Fruit fly (Drosophila melanogaster): ENCODE results near the gene CG7668.

Gene CG7668

dm6 chr3L:19979592-19979991 lies 22.9 kb upstream of the CG7668 start, which contains the start of gene CG14182 (continued):
- TF ChIP-seq Dref (GFP tag; IDR thresholded peaks at IDR 0.05) (peak; percentile 43; the same call in 1 of the 2 replicates), CG15011 (GFP tag; optimal IDR thresholded peaks at IDR 0.05) (no peak), YL-1 (GFP tag; optimal IDR thresholded peaks at IDR 0.05) (peak; percentile 6), CG42726 (GFP tag; IDR thresholded peaks at IDR 0.05; ENCODE audit: partially characterized antibody) (no peak), CG7839 (tag; optimal IDR thresholded peaks at IDR 0.05) (no peak), ind (GFP tag; optimal IDR thresholded peaks at IDR 0.05) (no peak), CG43689 (GFP tag; IDR thresholded peaks at IDR 0.05) (no peak), onecut (GFP tag; IDR thresholded peaks at IDR 0.05) (no peak), CG6689 (GFP tag; IDR thresholded peaks at IDR 0.05) (no peak), MESR4 (GFP tag; optimal IDR thresholded peaks at IDR 0.05) (peak; percentile 70), yki (optimal IDR thresholded peaks at IDR 0.05) (no peak), CG9876 (GFP tag; optimal IDR thresholded peaks at IDR 0.05) (no peak), scrt (GFP tag; optimal IDR thresholded peaks at IDR 0.05) (no peak), CG2712 (tag; optimal IDR thresholded peaks at IDR 0.05) (no peak), abd-A (tag; optimal IDR thresholded peaks at IDR 0.05) (no peak), Doc3 (GFP tag; IDR thresholded peaks at IDR 0.05; ENCODE audit: partially characterized antibody) (peak; percentile 31; the same call in 1 of the 3 replicates), CG16779 (GFP tag; IDR thresholded peaks at IDR 0.05) (no peak), CG12236 (GFP tag; optimal IDR thresholded peaks at IDR 0.05) (no peak), CG12659 (GFP tag; optimal IDR thresholded peaks at IDR 0.05) (no peak), bigmax (GFP tag; optimal IDR thresholded peaks at IDR 0.05) (no peak), her (GFP tag; optimal IDR thresholded peaks at IDR 0.05) (no peak), GATAe (GFP tag; conservative IDR thresholded peaks at IDR 0.05) (no peak), br (optimal IDR thresholded peaks at IDR 0.05) (no peak), gfzf (GFP tag; optimal IDR thresholded peaks at IDR 0.05) (peak; percentile 79), stwl (tag; optimal IDR thresholded peaks at IDR 0.05) (peak; percentile 52), ci (GFP tag; IDR thresholded peaks at IDR 0.05) (no peak), slbo (GFP tag; IDR thresholded peaks at IDR 0.05) (no peak), Doc2 (GFP tag; IDR thresholded peaks at IDR 0.05) (no peak), aop (GFP tag; IDR thresholded peaks at IDR 0.05) (no peak), BEAF-32 (GFP tag; optimal IDR thresholded peaks at IDR 0.05) (peak; percentile 35), CG13894 (tag; optimal IDR thresholded peaks at IDR 0.05) (no peak), Gsc (GFP tag; IDR thresholded peaks at IDR 0.05) (no peak), CG9215 (GFP tag; IDR thresholded peaks at IDR 0.05) (no peak), sr (GFP tag; IDR thresholded peaks at IDR 0.05) (no peak), bbx (GFP tag; IDR thresholded peaks at IDR 0.05; ENCODE audit: partially characterized antibody) (0 out of 2 replicates have a peak, but pooled peaks have one; percentile 7), CG5180 (GFP tag; optimal IDR thresholded peaks at IDR 0.05) (no peak), lbe (GFP tag; optimal IDR thresholded peaks at IDR 0.05) (no peak), CG1792 (GFP tag; optimal IDR thresholded peaks at IDR 0.05) (no peak)

- TF ChIP-seq BEAF-32 (GFP tag; optimal IDR thresholded peaks at IDR 0.05), result no peak
- TF ChIP-seq CG4617 (GFP tag; optimal IDR thresholded peaks at IDR 0.05; ENCODE audit: borderline replicate concordance), result no peak
These were observed 21.2 kb upstream of the CG7668 start, which contains the start of gene CG17732 for dm6 chr3L:19981385-19981784. Gene CG17732 (plus strand): TSS chr3L:19981685.

dm6 chr3L:19985768-19986167 lies 16.8 kb upstream of the CG7668 start, which contains the start of the genes hale and schuy:
Gene hale (minus strand): TSS chr3L:19985868.
Gene schuy (plus strand): TSS chr3L:19986093.
- TF ChIP-seq Asciz (GFP tag; optimal IDR thresholded peaks at IDR 0.05) (no peak), Dfd (GFP tag; optimal IDR thresholded peaks at IDR 0.05) (no peak), shn (GFP tag; optimal IDR thresholded peaks at IDR 0.05) (no peak), org-1 (GFP tag; optimal IDR thresholded peaks at IDR 0.05) (no peak), zen (tag; optimal IDR thresholded peaks at IDR 0.05) (no peak), B-H1 (GFP tag; IDR thresholded peaks at IDR 0.05) (no peak), esg (GFP tag; conservative IDR thresholded peaks at IDR 0.05) (no peak), sens (GFP tag) (no peak), Hmr (GFP tag; optimal IDR thresholded peaks at IDR 0.05) (no peak), Camta (GFP tag; optimal IDR thresholded peaks at IDR 0.05) (no peak), lov (optimal IDR thresholded peaks at IDR 0.05) (no peak), lov (GFP tag; IDR thresholded peaks at IDR 0.05) (no peak), CG12155 (GFP tag; optimal IDR thresholded peaks at IDR 0.05) (no peak), CG10543 (GFP tag; optimal IDR thresholded peaks at IDR 0.05) (no peak)
